Fruit fly (Drosophila melanogaster) ovary, adult (tissue): ENCODE results near the gene CG32112.

ENCODE experiments used
- CG17801 ChIP-seq: fragments of 200-800 bp; optimal IDR thresholded peaks from 2 replicates; lab custom pipeline; 2019; ENCODE audit warnings: missing biosample characterization, mild to moderate bottlenecking, missing genetic modification characterization, moderate library complexity; ENCODE audit not compliant: partially characterized antibody

CG32112 gene

dm6 chr3L:12741608-12742007 is at the start of gene CG32112:
Gene CG32112 (plus strand): TSS chr3L:12741718.
- peak; percentile 23 for TF ChIP-seq CG17801 (GFP tag; lab: Kevin White, UChicago)

dm6 chr3L:12692561-12692880 is 49.0 kb upstream of the CG32112 start:
- no peak for TF ChIP-seq CG17801 (GFP tag; lab: Kevin White, UChicago)

- no peak for TF ChIP-seq CG17801 (GFP tag; lab: Kevin White, UChicago)
These were observed 48.4 kb upstream of the CG32112 start, which contains the start of gene mirr for dm6 chr3L:12692881-12693752. Gene mirr (plus strand): TSS chr3L:12693639.

DNA sequence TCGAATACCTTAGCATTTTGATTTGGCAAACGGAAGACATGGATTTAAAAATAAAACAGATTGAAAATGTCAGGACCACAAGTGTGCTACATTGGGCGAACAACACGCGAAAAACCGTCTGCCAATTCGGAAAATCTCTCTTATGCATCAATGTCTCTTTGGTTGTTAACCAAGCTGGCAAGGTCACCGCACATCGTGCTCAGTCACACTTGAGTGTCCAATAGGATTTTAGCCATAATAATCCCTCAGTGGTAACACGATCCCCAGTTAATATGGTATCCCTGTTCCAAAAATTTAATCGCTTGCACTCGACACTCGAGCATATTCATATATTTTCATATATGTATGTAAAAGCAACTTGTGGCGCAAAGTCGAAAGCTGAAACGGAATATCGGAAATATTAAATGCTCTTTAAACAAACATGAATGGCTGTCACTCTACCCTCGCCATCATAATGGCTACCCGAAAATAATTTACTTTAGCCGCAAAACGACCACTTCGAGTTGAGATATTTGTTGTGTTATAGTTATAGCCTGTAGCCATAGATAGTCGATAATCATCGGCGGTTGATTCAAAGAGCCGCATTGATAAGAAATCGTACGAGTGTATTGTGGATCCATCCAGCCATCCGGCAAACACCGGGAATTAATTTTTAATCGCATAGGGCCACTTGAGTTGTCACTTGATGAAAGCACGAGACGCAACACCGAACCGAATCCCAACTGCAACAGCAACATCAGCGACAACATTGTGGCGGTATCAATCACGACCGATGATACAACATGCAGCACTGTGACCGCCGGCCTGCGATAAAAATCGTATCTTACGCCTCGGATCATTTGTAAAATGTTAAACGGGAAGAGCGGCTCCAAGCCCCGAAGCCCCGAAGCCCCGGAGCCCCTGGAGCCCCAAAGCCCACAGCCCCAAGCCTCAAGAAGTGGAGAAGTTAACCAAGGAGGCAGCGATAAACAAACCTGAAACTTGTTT is 46.7 kb upstream of the CG32112 start:
- no peak for TF ChIP-seq CG17801 (GFP tag; lab: Kevin White, UChicago)

dm6 chr3L:12695695-12696094 is 45.8 kb upstream of the CG32112 start:
- TF ChIP-seq CG17801 (GFP tag; lab: Kevin White, UChicago), result no peak

dm6 chr3L:12696503-12696902 is 45.0 kb upstream of the CG32112 start:
- TF ChIP-seq CG17801 (GFP tag; lab: Kevin White, UChicago), result no peak

DNA sequence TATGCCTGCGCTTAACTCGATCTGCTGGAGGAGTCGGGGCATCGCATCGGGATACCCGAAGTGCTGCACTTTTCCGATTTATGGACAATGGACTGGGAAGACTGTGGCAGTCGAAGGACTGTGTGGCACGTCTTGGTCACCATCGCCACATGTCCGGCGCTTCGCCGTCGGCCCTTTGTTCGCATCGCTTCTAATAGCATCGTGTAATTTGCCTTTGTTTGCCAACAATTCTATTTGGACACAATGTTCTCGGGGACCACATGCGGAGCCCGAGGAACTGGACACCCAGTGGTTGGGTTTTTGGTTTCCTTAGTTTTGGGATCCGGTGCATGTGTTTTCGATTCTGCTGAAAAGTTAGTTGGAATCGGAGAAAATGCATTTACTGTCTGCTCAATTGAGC is 44.0 kb upstream of the CG32112 start:
- TF ChIP-seq CG17801 (GFP tag; lab: Kevin White, UChicago), result no peak

DNA sequence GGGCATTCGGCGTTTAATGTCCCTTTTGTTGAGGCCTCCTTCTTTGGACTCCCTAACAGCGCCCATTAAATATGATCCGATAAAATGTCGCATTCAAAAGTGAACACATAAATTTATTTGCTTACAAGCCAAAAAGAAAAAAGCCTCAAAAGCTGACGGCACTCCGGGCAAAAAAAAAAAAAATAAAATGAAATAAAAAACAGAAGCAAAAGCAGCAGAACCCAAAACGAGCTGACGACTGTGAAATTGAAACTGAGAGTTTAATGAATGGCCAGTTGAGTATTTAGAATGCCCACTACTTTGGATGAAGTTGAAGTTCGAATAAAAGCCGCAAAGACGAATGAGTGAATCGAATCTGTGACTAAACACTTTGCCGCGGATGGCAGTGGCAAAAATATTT is 43.3 kb upstream of the CG32112 start:
- peak; percentile 51 for TF ChIP-seq CG17801 (GFP tag; lab: Kevin White, UChicago)

DNA sequence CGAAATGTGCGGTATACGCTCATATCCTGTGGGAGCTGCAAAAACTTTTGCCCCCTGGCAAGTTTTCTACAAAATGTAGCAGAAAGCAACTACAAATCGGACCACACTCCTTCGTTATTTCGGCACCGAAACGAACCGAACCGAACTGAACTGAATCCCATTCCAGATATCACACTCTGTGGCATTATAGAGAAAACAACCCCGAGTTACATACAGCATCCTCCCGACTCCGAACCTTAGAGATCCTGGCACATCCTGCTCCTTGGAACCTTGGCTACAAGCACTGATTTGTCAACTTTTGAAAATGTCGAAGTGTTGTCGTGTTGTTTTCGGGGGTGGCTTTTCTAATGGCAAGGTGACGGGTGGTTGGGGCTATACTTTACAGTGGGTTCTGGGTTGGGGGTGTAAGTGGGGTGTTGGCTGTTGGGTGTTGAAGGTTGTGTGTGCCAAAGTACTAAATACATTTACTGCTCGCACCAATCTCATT is 41.0 kb upstream of the CG32112 start:
- TF ChIP-seq CG17801 (GFP tag; lab: Kevin White, UChicago), result no peak

dm6 chr3L:12701335-12701734 is 40.2 kb upstream of the CG32112 start:
- no peak for TF ChIP-seq CG17801 (GFP tag; lab: Kevin White, UChicago)

dm6 chr3L:12703451-12704020 is 38.0 kb upstream of the CG32112 start:
- TF ChIP-seq CG17801 (GFP tag; lab: Kevin White, UChicago), result no peak

dm6 chr3L:12704335-12704734 is 37.2 kb upstream of the CG32112 start:
- TF ChIP-seq CG17801 (GFP tag; lab: Kevin White, UChicago), result no peak

DNA sequence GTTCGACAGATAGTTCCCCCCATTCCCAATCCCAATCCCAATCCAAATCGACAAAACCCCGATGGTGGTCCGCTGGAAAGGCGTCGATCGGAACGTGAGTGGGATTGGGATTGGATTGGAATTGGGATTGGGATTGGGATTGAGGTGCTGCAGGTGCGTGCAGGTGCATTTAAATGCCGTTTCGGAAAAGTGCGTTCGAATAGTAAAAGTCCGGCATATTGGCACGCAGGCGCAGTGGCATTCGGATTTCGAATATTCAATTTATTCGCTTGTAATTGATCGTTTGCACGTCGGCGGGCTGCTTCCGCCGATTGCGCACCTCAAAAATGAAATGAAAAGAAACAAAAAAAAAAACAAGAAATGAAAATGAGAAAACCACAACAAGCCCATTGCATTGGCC is 36.1 kb upstream of the CG32112 start:
- no peak for TF ChIP-seq CG17801 (GFP tag; lab: Kevin White, UChicago)

dm6 chr3L:12706456-12706855 is 35.1 kb upstream of the CG32112 start:
- no peak for TF ChIP-seq CG17801 (GFP tag; lab: Kevin White, UChicago)

DNA sequence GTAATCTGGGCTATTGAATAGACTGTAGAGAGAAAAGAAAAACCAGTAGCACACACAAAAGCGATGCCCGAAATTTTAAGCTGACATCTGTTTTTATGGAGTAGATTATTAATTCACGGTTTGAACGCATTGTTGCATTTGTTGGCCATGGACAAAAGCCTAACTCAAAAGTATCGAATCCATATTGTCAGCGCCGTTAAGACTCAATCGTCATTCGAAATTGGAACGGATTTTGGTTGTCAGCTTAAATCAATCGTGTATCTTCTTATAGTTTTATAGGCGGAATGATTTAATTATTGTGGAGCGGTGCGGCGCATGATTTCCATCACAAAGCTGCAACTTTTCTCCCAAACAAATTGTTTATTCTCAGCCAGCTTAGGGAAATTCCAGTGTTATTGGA is 30.1 kb upstream of the CG32112 start:
- TF ChIP-seq CG17801 (GFP tag; lab: Kevin White, UChicago), result no peak
